Worm (Caenorhabditis elegans) whole organism, L1 larva: ENCODE data around the gene F26F4.6.

Experiments
- dpl-1 ChIP-seq, 3 experiments: fragments of 150-350 bp in 2 of 3; sonication (generic microtip) in 1 of 3; optimal IDR thresholded peaks; 2 replicates each; lab custom pipeline; 2014 to 2017; ENCODE audit warnings: missing biosample characterization in 3 of 3, missing genetic modification characterization in 3 of 3, missing genetic modification reagents in 3 of 3
- efl-3 ChIP-seq: fragments of 200-800 bp; sonication (Bioruptor generic); optimal IDR thresholded peaks from 2 replicates; lab custom pipeline; 2018; ENCODE audit warnings: mild to moderate bottlenecking, missing genetic modification characterization, missing compliant biosample characterization
- egl-27 ChIP-seq, 2 experiments: fragments of 150-350 bp in 1 of 2; sonication (generic microtip); optimal IDR thresholded peaks; 3 replicates each; lab custom pipeline; 2017 to 2018; ENCODE audit warnings: missing biosample characterization in 2 of 2, missing genetic modification characterization in 2 of 2, missing genetic modification reagents in 2 of 2
- elt-3 ChIP-seq, 6 experiments: fragments of 150-350 bp in 1 of 6; sonication (generic microtip); optimal IDR thresholded peaks; 2 replicates each; lab custom pipeline; 2017 to 2018; ENCODE audit warnings: missing biosample characterization in 6 of 6, missing genetic modification characterization in 6 of 6, inconsistent platforms in 1 of 6
- fkh-8 ChIP-seq: sonication (generic microtip); optimal IDR thresholded peaks from 2 replicates; lab custom pipeline; 2016; ENCODE audit warnings: mild to moderate bottlenecking, missing genetic modification characterization, missing compliant biosample characterization
- hlh-17 ChIP-seq: fragments of 200-800 bp; sonication (Bioruptor generic); optimal IDR thresholded peaks from 2 replicates; lab custom pipeline; 2018; ENCODE audit warnings: missing genetic modification characterization, mild to moderate bottlenecking, missing compliant biosample characterization, moderate library complexity, borderline replicate concordance
- jun-1 ChIP-seq: fragments of 150-350 bp; optimal IDR thresholded peaks from 2 replicates; lab custom pipeline; 2014; ENCODE audit warnings: missing biosample characterization, missing genetic modification reagents, missing genetic modification characterization
- nhr-12 ChIP-seq: sonication (generic microtip); optimal IDR thresholded peaks from 2 replicates; lab custom pipeline; 2017; ENCODE audit warnings: missing biosample characterization, missing genetic modification characterization
- nhr-76 ChIP-seq: sonication (generic microtip); optimal IDR thresholded peaks from 2 replicates; lab custom pipeline; 2017; ENCODE audit warnings: missing biosample characterization, missing genetic modification characterization
- pag-3 ChIP-seq: sonication (generic microtip); optimal IDR thresholded peaks from 2 replicates; lab custom pipeline; 2017; ENCODE audit warnings: missing genetic modification characterization, mild to moderate bottlenecking, missing compliant biosample characterization, antibody characterized with exemption, borderline replicate concordance; ENCODE audit not compliant: insufficient read depth
- pax-3 ChIP-seq: fragments of 200-800 bp; sonication (Bioruptor generic); optimal IDR thresholded peaks from 2 replicates; lab custom pipeline; 2018; ENCODE audit warnings: mild to moderate bottlenecking, missing genetic modification characterization, moderate library complexity, missing compliant biosample characterization
- skn-1 ChIP-seq: fragments of 150-350 bp; optimal IDR thresholded peaks from 2 replicates; lab custom pipeline; 2014; ENCODE audit warnings: missing biosample characterization, missing genetic modification characterization
- sptf-1 ChIP-seq: fragments of 150-350 bp; optimal IDR thresholded peaks from 2 replicates; lab custom pipeline; 2014; ENCODE audit warnings: missing biosample characterization, missing genetic modification characterization
- zag-1 ChIP-seq: fragments of 150-350 bp; optimal IDR thresholded peaks from 2 replicates; lab custom pipeline; 2014; ENCODE audit warnings: missing biosample characterization, missing genetic modification characterization

DNA sequence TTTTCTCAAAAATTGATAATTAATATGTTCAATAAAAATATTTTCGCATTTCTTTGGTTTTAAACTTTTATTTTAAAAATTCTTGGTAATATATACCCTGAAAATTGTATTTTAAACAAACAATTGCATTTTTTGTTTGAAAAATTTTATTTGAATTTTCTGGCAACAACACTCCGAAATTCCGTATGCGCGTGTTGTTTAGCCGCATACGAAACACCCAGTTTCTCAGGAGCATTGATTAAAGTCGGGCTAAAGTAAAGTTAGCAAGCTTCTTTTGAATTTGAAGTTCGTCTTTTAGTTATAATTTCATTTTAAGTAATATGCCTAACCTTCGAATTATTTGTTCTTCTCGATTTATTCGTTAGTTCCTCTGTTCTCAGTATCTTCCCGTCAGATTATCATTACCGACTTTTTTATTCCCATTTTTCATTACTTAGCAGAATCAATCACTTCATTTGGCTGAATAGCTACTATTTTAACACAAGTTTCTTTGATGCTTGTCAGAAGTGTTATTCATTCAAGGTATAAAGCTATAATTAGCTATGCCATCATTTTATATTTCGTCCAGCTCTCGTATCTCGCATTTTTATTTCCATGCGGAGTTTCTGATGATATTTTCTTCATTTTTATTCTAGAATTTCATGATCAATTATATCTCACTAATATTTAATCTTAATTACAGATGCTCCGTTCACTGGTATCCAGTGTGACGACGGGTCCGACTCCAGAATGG is 41.6 kb upstream of the F26F4.6 start, which contains the start of gene mrps-18C:
- TF ChIP-seq zag-1 (no peak), nhr-76 (tag; lab: Kevin White, UChicago) (no peak), pag-3 (tag; lab: Kevin White, UChicago) (no peak), efl-3 (GFP tag; lab: Kevin White, UChicago) (no peak), hlh-17 (no peak), sptf-1 (tag; lab: Kevin White, UChicago) (no peak), elt-3 (tag; optimal IDR thresholded peaks at IDR 0.05; lab: Kevin White, UChicago) (no peak), dpl-1 (GFP tag; optimal IDR thresholded peaks at IDR 0.05; lab: Kevin White, UChicago) (peak; percentile 42 to 70 (median 59)), fkh-8 (no peak), jun-1 (tag; lab: Kevin White, UChicago) (no peak), skn-1 (tag; lab: Kevin White, UChicago) (no peak), egl-27 (tag; optimal IDR thresholded peaks at IDR 0.05; lab: Kevin White, UChicago) (no peak), pax-3 (no peak), nhr-12 (no peak)
